Fruit fly (Drosophila melanogaster) whole organism, pupa: Measurements from ENCODE around the gene CG42654.

Experiments used
- CG14655 ChIP-seq: fragments of 200-800 bp; sonication (Bioruptor generic); optimal IDR thresholded peaks from 3 replicates; lab custom pipeline; 2017; ENCODE audit warnings: mild to moderate bottlenecking, missing biosample characterization, missing genetic modification reagents, missing genetic modification characterization
- CG34367 ChIP-seq: fragments of 200-800 bp; sonication (Bioruptor generic); optimal IDR thresholded peaks from 2 replicates; lab custom pipeline; 2018; ENCODE audit warnings: missing biosample characterization, mild to moderate bottlenecking, missing genetic modification characterization
- Ets98B ChIP-seq: fragments of 200-800 bp; sonication (Bioruptor generic); IDR thresholded peaks from 2 replicates; pipeline ENCODE4 v1.3.6; 2022; ENCODE audit warnings: missing biosample characterization, missing genetic modification characterization

- TF ChIP-seq Ets98B (GFP tag; lab: Robert Waterston, UW) (no peak), CG34367 (tag; lab: Kevin White, UChicago) (no peak), CG14655 (no peak)
Measured at dm6 chr3L:19994015-19994414, 39.7 kb upstream of the CG42654 start.
